Worm (Caenorhabditis elegans): Measurements from ENCODE around the gene jmjd-4.

- TF ChIP-seq nhr-77 (tag; optimal IDR thresholded peaks at IDR 0.05) (no peak), ama-1 (optimal IDR thresholded peaks at IDR 0.05) (no peak), egl-27 (tag; optimal IDR thresholded peaks at IDR 0.05) (no peak), ceh-82 (tag; optimal IDR thresholded peaks at IDR 0.05) (no peak), unc-39 (tag; optimal IDR thresholded peaks at IDR 0.05) (no peak), ceh-16 (tag; optimal IDR thresholded peaks at IDR 0.05) (no peak), lsy-2 (tag; optimal IDR thresholded peaks at IDR 0.05) (no peak), lin-11 (tag; optimal IDR thresholded peaks at IDR 0.05) (no peak), skn-1 (tag; optimal IDR thresholded peaks at IDR 0.05) (no peak), ztf-4 (tag; optimal IDR thresholded peaks at IDR 0.05) (no peak), unc-62 (GFP tag; optimal IDR thresholded peaks at IDR 0.05) (no peak), nhr-11 (tag; optimal IDR thresholded peaks at IDR 0.05) (no peak), snpc-4 (tag; optimal IDR thresholded peaks at IDR 0.05) (no peak), ztf-11 (tag; optimal IDR thresholded peaks at IDR 0.05) (no peak)
These were observed 7.5 kb downstream of the jmjd-4 start for ce11 chrIII:10326327-10326726.
